Worm (Caenorhabditis elegans): ENCODE measurements around the gene ZK938.10.

- no peak for TF ChIP-seq him-1 (tag; optimal IDR thresholded peaks at IDR 0.05)
- no peak for TF ChIP-seq W03F9.2 (tag; optimal IDR thresholded peaks at IDR 0.05)
These were observed 48.2 kb downstream of the ZK938.10 start, which contains the start of gene cyp-13A6 for ce11 chrII:9802642-9803041.
